Worm (Caenorhabditis elegans) whole organism, L3 larva: Measurements from ENCODE around the gene K11H12.7.

Experiments
- R02D3.7 ChIP-seq: fragments of 150-350 bp; optimal IDR thresholded peaks from 2 replicates; lab custom pipeline; 2014; ENCODE audit warnings: missing biosample characterization, missing genetic modification characterization
- ZK546.5 ChIP-seq: sonication (generic microtip); optimal IDR thresholded peaks from 2 replicates; lab custom pipeline; 2017; ENCODE audit warnings: missing biosample characterization, missing genetic modification characterization
- aly-2 ChIP-seq: fragments of 150-350 bp; optimal IDR thresholded peaks from 2 replicates; lab custom pipeline; 2014; ENCODE audit warnings: missing biosample characterization, missing genetic modification characterization
- ceh-16 ChIP-seq: sonication (generic microtip); optimal IDR thresholded peaks from 2 replicates; lab custom pipeline; 2017; ENCODE audit warnings: missing biosample characterization, missing genetic modification characterization
- ceh-28 ChIP-seq: fragments of 150-350 bp; optimal IDR thresholded peaks from 2 replicates; lab custom pipeline; 2014; ENCODE audit warnings: missing biosample characterization, missing genetic modification reagents, missing genetic modification characterization
- ceh-82 ChIP-seq: fragments of 150-350 bp; optimal IDR thresholded peaks from 2 replicates; lab custom pipeline; 2014; ENCODE audit warnings: missing biosample characterization, missing genetic modification characterization
- daf-12 ChIP-seq: fragments of 150-350 bp; optimal IDR thresholded peaks from 2 replicates; lab custom pipeline; 2014; ENCODE audit warnings: missing biosample characterization, missing genetic modification reagents, missing genetic modification characterization
- egl-27 ChIP-seq: sonication (generic microtip); optimal IDR thresholded peaks from 4 replicates; lab custom pipeline; 2017; ENCODE audit warnings: missing biosample characterization, missing genetic modification reagents, missing genetic modification characterization
- elt-1 ChIP-seq: fragments of 150-350 bp; optimal IDR thresholded peaks from 2 replicates; lab custom pipeline; 2014; ENCODE audit warnings: missing biosample characterization, missing genetic modification characterization
- elt-2 ChIP-seq: sonication (generic microtip); optimal IDR thresholded peaks from 2 replicates; lab custom pipeline; 2016; ENCODE audit warnings: missing genetic modification reagents, mild to moderate bottlenecking, missing genetic modification characterization, missing compliant biosample characterization
- elt-3 ChIP-seq, 3 experiments: fragments of 150-350 bp in 1 of 3; sonication (generic microtip) in 2 of 3; optimal IDR thresholded peaks; 2 replicates in 2 of 3; 4 replicates in 1 of 3; lab custom pipeline; 2014 to 2017; ENCODE audit warnings: missing biosample characterization in 3 of 3, missing genetic modification characterization in 3 of 3
- fkh-2 ChIP-seq: fragments of 150-350 bp; optimal IDR thresholded peaks from 2 replicates; lab custom pipeline; 2014; ENCODE audit warnings: missing biosample characterization, missing genetic modification reagents, missing genetic modification characterization
- fos-1 ChIP-seq: fragments of 150-350 bp; optimal IDR thresholded peaks from 2 replicates; lab custom pipeline; 2014; ENCODE audit warnings: missing biosample characterization, missing genetic modification characterization
- hmg-11 ChIP-seq: sonication (generic microtip); optimal IDR thresholded peaks from 2 replicates; lab custom pipeline; 2016; ENCODE audit warnings: missing genetic modification characterization, missing compliant biosample characterization
- jun-1 ChIP-seq: fragments of 150-350 bp; optimal IDR thresholded peaks from 2 replicates; lab custom pipeline; 2014; ENCODE audit warnings: missing biosample characterization, missing genetic modification reagents, missing genetic modification characterization
- lin-15B ChIP-seq: fragments of 150-350 bp; optimal IDR thresholded peaks from 2 replicates; lab custom pipeline; 2014; ENCODE audit warnings: missing biosample characterization, missing genetic modification characterization
- lsy-12 ChIP-seq: sonication (generic microtip); optimal IDR thresholded peaks from 2 replicates; lab custom pipeline; 2016; ENCODE audit warnings: mild to moderate bottlenecking, missing genetic modification characterization, missing compliant biosample characterization
- mdl-1 ChIP-seq: fragments of 150-350 bp; optimal IDR thresholded peaks from 2 replicates; lab custom pipeline; 2014; ENCODE audit warnings: missing biosample characterization, missing genetic modification characterization
- nfya-1 ChIP-seq: sonication (generic microtip); optimal IDR thresholded peaks from 2 replicates; lab custom pipeline; 2017; ENCODE audit warnings: missing genetic modification characterization, mild to moderate bottlenecking, missing compliant biosample characterization, antibody characterized with exemption, moderate library complexity; ENCODE audit not compliant: insufficient read depth
- nhr-11 ChIP-seq: fragments of 150-350 bp; optimal IDR thresholded peaks from 2 replicates; lab custom pipeline; 2014; ENCODE audit warnings: missing biosample characterization, missing genetic modification characterization
- nhr-12 ChIP-seq: fragments of 150-350 bp; optimal IDR thresholded peaks from 2 replicates; lab custom pipeline; 2014; ENCODE audit warnings: missing biosample characterization, missing genetic modification characterization
- nhr-23 ChIP-seq: fragments of 150-350 bp; optimal IDR thresholded peaks from 2 replicates; lab custom pipeline; 2014; ENCODE audit warnings: missing biosample characterization, missing genetic modification reagents, missing genetic modification characterization
- nhr-237 ChIP-seq: fragments of 150-350 bp; optimal IDR thresholded peaks from 2 replicates; lab custom pipeline; 2014; ENCODE audit warnings: missing biosample characterization, missing genetic modification characterization
- nhr-25 ChIP-seq: sonication (generic microtip); optimal IDR thresholded peaks from 2 replicates; lab custom pipeline; 2017; ENCODE audit warnings: missing biosample characterization, missing genetic modification characterization
- nhr-43 ChIP-seq: sonication (generic microtip); optimal IDR thresholded peaks from 2 replicates; lab custom pipeline; 2016; ENCODE audit warnings: mild to moderate bottlenecking, missing genetic modification characterization, missing compliant biosample characterization; ENCODE audit not compliant: poor library complexity, severe bottlenecking
- nhr-67 ChIP-seq: fragments of 150-350 bp; optimal IDR thresholded peaks from 2 replicates; lab custom pipeline; 2014; ENCODE audit warnings: missing biosample characterization, missing genetic modification characterization
- nhr-76 ChIP-seq: fragments of 150-350 bp; sonication (generic microtip); optimal IDR thresholded peaks from 5 replicates; lab custom pipeline; 2014; ENCODE audit warnings: missing biosample characterization, missing genetic modification characterization
- nhr-77 ChIP-seq: fragments of 150-350 bp; optimal IDR thresholded peaks from 2 replicates; lab custom pipeline; 2014; ENCODE audit warnings: missing biosample characterization, missing genetic modification characterization
- pha-4 ChIP-seq: fragments of 150-350 bp; optimal IDR thresholded peaks from 2 replicates; lab custom pipeline; 2014; ENCODE audit warnings: missing biosample characterization, missing genetic modification reagents, missing genetic modification characterization
- pqm-1 ChIP-seq: fragments of 150-350 bp; optimal IDR thresholded peaks from 2 replicates; lab custom pipeline; 2017; ENCODE audit warnings: missing biosample characterization, missing genetic modification characterization, inconsistent platforms
- sea-2 ChIP-seq: fragments of 150-350 bp; sonication (generic microtip); optimal IDR thresholded peaks from 4 replicates; lab custom pipeline; 2014; ENCODE audit warnings: missing biosample characterization, missing genetic modification reagents, missing genetic modification characterization
- skn-1 ChIP-seq: fragments of 150-350 bp; optimal IDR thresholded peaks from 2 replicates; lab custom pipeline; 2014; ENCODE audit warnings: missing biosample characterization, missing genetic modification characterization
- snpc-4 ChIP-seq: fragments of 150-350 bp; optimal IDR thresholded peaks from 2 replicates; lab custom pipeline; 2014; ENCODE audit warnings: missing biosample characterization, missing genetic modification characterization
- tbx-2 ChIP-seq: sonication (generic microtip); optimal IDR thresholded peaks from 2 replicates; lab custom pipeline; 2016; ENCODE audit warnings: mild to moderate bottlenecking, missing genetic modification characterization, missing compliant biosample characterization
- unc-39 ChIP-seq: sonication (generic microtip); optimal IDR thresholded peaks from 4 replicates; lab custom pipeline; 2017; ENCODE audit warnings: missing biosample characterization, missing genetic modification characterization
- unc-62 ChIP-seq: fragments of 150-350 bp; sonication (generic microtip); optimal IDR thresholded peaks from 4 replicates; lab custom pipeline; 2014; ENCODE audit warnings: missing biosample characterization, missing genetic modification reagents, missing genetic modification characterization
- ztf-11 ChIP-seq: fragments of 150-350 bp; optimal IDR thresholded peaks from 2 replicates; lab custom pipeline; 2014; ENCODE audit warnings: missing biosample characterization, missing genetic modification characterization

The K11H12.7 gene

DNA sequence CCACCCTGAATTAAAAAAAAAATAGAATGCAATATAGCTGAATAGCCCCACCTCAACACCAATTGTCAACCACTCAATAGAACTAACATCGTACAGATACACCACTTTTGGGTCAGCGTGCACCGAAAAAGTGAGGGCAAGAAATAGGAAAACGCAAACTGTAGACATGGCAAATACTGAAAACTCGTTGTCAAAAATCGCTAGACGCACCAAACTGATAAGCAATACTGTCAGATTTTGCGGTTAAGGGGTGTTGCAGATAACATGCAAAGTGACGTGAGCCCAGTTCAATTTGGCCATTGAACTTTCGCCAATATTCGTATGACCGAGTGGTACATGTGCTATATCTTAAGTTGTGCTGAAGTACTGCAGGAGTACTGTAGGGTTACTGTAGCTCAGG lies 8.0 kb downstream of the K11H12.7 start, which contains the start of gene K11H12.3:
Gene K11H12.3 (minus strand): TSS at position 168 of the 400 bp plus-strand sequence.
- TF ChIP-seq elt-2 (tag; lab: Kevin White, UChicago) (peak; percentile 47), snpc-4 (tag; lab: Kevin White, UChicago) (no peak), nhr-67 (no peak), lsy-12 (no peak), pqm-1 (tag; lab: Kevin White, UChicago) (peak; percentile 26)

- TF ChIP-seq pqm-1 (tag; lab: Kevin White, UChicago) (peak; percentile 83), elt-2 (tag; lab: Kevin White, UChicago) (peak; percentile 46), fkh-2 (tag; lab: Kevin White, UChicago) (no peak)
These were observed 10.3 kb downstream of the K11H12.7 start, which contains the start of the genes K11H12.4 and K11H12.10 for ce11 chrIV:675471-676159. Gene K11H12.4 (minus strand): TSS chrIV:675883. Gene K11H12.10 (plus strand): TSS chrIV:676075.

DNA sequence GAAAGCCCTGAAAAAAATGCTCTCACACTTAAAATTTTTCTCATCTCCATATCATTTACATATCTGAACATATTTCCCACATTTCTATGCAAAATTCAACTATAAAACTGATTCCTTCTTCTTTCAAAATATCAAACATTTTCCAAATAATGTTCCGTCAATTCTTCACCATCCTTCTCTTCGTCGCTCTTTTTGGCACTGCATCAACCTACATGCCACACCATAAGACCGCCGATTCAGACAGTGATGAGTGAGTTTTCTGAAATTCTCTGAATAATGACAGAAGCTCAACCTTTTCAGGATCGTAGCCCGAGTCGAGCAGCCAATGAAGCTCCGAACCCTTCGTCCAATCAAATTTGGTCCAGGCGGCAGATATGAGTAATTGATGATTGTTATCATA lies 11.0 kb downstream of the K11H12.7 start, which contains the start of gene K11H12.5:
Gene K11H12.5 (plus strand): TSS at position 301 of the 400 bp plus-strand sequence.
- TF ChIP-seq nhr-25 (tag; lab: Kevin White, UChicago) (no peak), pqm-1 (tag; lab: Kevin White, UChicago) (no peak), nhr-67 (no peak), sea-2 (no peak), skn-1 (tag; lab: Kevin White, UChicago) (no peak), R02D3.7 (tag; lab: Kevin White, UChicago) (no peak)

DNA sequence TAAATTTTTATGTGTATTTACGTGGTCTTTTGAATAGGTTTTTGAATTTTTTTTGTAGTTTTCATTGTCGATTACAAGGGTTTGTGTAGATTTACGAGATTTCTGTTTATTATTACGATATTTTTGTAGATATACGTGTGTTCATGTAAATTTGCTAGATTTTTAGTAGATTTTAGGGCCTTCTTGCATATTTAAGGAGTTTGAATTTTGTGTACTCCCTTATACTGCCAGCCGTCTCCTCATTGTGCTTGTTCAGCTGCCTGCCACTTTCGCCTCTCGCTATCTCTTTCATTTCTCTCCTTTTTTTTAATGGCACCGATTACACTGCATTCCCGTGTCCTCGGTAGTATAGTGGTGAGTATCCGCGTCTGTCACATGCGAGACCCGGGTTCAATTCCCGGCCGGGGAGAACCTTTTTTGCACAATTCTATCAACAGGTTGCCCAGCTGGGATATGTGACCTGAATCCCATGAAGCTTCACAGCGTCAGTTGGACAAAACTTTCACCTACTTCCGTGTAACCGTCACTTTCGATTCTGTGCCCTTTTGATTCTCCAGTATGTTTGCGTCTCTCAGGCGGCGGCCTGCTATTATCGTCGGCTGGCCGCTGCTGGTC lies 17.5 kb downstream of the K11H12.7 start:
- TF ChIP-seq snpc-4 (tag; lab: Kevin White, UChicago), result peak; percentile 25
- peak; percentile 53 for TF ChIP-seq tbx-2 (tag; lab: Kevin White, UChicago)
- TF ChIP-seq mdl-1 (tag; lab: Kevin White, UChicago), result peak; percentile 0
- TF ChIP-seq nhr-77 (tag; lab: Kevin White, UChicago), result no peak
- TF ChIP-seq egl-27, result no peak
- TF ChIP-seq nhr-25 (tag; lab: Kevin White, UChicago), result peak; percentile 52
- peak; percentile 65 for TF ChIP-seq jun-1
- TF ChIP-seq hmg-11 (tag; lab: Kevin White, UChicago), result peak; percentile 83
- TF ChIP-seq elt-2 (tag; lab: Kevin White, UChicago), result peak; percentile 46
- TF ChIP-seq aly-2, result no peak
- no peak for TF ChIP-seq fos-1 (tag; lab: Kevin White, UChicago)
- no peak for TF ChIP-seq nhr-12 (tag; lab: Kevin White, UChicago)
- TF ChIP-seq nhr-43, result peak; percentile 48
- TF ChIP-seq elt-1, result no peak
- no peak for TF ChIP-seq fkh-2 (tag; lab: Kevin White, UChicago)
- peak; percentile 47 for TF ChIP-seq ceh-82 (tag; lab: Kevin White, UChicago)
- peak; percentile 43 for TF ChIP-seq skn-1 (tag; lab: Kevin White, UChicago)
- TF ChIP-seq ztf-11 (tag; lab: Kevin White, UChicago), result no peak
- TF ChIP-seq pha-4 (tag; lab: Kevin White, UChicago), result peak; percentile 56
- peak; percentile 77 for TF ChIP-seq nhr-23 (tag; lab: Kevin White, UChicago)
- no peak for TF ChIP-seq ceh-16 (tag; lab: Kevin White, UChicago)
- peak; percentile 17 for TF ChIP-seq unc-62 (GFP tag; lab: Kevin White, UChicago)
- no peak for TF ChIP-seq nhr-76 (tag; lab: Kevin White, UChicago)
- TF ChIP-seq unc-39, result no peak
- no peak for TF ChIP-seq nhr-237
- TF ChIP-seq daf-12 (tag; lab: Kevin White, UChicago), result no peak
- no peak for TF ChIP-seq nhr-67
- peak; percentile 55 for TF ChIP-seq lsy-12
- no peak for TF ChIP-seq pqm-1 (tag; lab: Kevin White, UChicago)

- TF ChIP-seq R02D3.7 (tag; lab: Kevin White, UChicago) (no peak), ceh-28 (tag; lab: Kevin White, UChicago) (no peak), nhr-76 (tag; lab: Kevin White, UChicago) (no peak), ZK546.5 (tag; lab: Kevin White, UChicago) (no peak), tbx-2 (tag; lab: Kevin White, UChicago) (no peak), egl-27 (no peak), fos-1 (tag; lab: Kevin White, UChicago) (no peak), lin-15B (tag; lab: Kevin White, UChicago) (no peak), nfya-1 (tag; lab: Kevin White, UChicago) (no peak), elt-3 (tag; optimal IDR thresholded peaks at IDR 0.05; lab: Kevin White, UChicago) (no peak), nhr-11 (tag; lab: Kevin White, UChicago) (no peak), lsy-12 (no peak), unc-62 (GFP tag; lab: Kevin White, UChicago) (no peak)
These were observed 18.9 kb downstream of the K11H12.7 start, which contains the start of gene cutl-28 for ce11 chrIV:684197-684596. Gene cutl-28 (plus strand): TSS chrIV:684497.
